Worm (Caenorhabditis elegans) whole organism, L4 larva: ENCODE results near the gene C53D6.8.
A peak's percentile ranks its signal among the peaks of the same experiment; 100 is the strongest.

Experiments
- F10B5.3 ChIP-seq: sonication (generic microtip); optimal IDR thresholded peaks from 2 replicates; lab custom pipeline; 2016; ENCODE audit warnings: mild to moderate bottlenecking, missing genetic modification characterization, missing compliant biosample characterization
- F37D6.2 ChIP-seq: sonication (generic microtip); optimal IDR thresholded peaks from 2 replicates; lab custom pipeline; 2016; ENCODE audit warnings: mild to moderate bottlenecking, missing genetic modification characterization, missing compliant biosample characterization
- F49E8.2 ChIP-seq: sonication (generic microtip); optimal IDR thresholded peaks from 2 replicates; lab custom pipeline; 2016; ENCODE audit warnings: missing compliant biosample characterization, mild to moderate bottlenecking, missing genetic modification characterization, borderline replicate concordance
- aha-1 ChIP-seq: fragments of 150-350 bp; peaks from one replicate; lab custom pipeline; 2014; ENCODE audit warnings: missing biosample characterization, missing genetic modification characterization
- ama-1 ChIP-seq: fragments of 150-350 bp; optimal IDR thresholded peaks from 2 replicates; lab custom pipeline; 2014; ENCODE audit warnings: inconsistent platforms, mixed read lengths
- attf-4 ChIP-seq: sonication (generic microtip); optimal IDR thresholded peaks from 3 replicates; lab custom pipeline; 2017; ENCODE audit warnings: missing biosample characterization, missing genetic modification characterization
- ceh-32 ChIP-seq: sonication (generic microtip); optimal IDR thresholded peaks from 2 replicates; lab custom pipeline; 2016; ENCODE audit warnings: mild to moderate bottlenecking, missing genetic modification characterization, missing compliant biosample characterization; ENCODE audit not compliant: poor library complexity
- ceh-62 ChIP-seq: sonication (generic microtip); optimal IDR thresholded peaks from 2 replicates; lab custom pipeline; 2017; ENCODE audit warnings: missing biosample characterization, missing genetic modification characterization
- ctbp-1 ChIP-seq: fragments of 200-800 bp; sonication (Bioruptor generic); IDR thresholded peaks from 2 replicates; pipeline ENCODE4 v1.3.6; 2022; ENCODE audit warnings: missing genetic modification reagents, missing genetic modification characterization, missing compliant biosample characterization
- daf-16 ChIP-seq, 3 experiments: sonication (generic microtip); optimal IDR thresholded peaks; 2 replicates each; lab custom pipeline; 2016 to 2017; ENCODE audit warnings: missing genetic modification characterization in 3 of 3, missing genetic modification reagents in 3 of 3, mild to moderate bottlenecking in 2 of 3, missing compliant biosample characterization in 2 of 3, missing biosample characterization in 1 of 3, moderate library complexity in 1 of 3
- dmd-9 ChIP-seq: fragments of 200-800 bp; sonication (Bioruptor generic); IDR thresholded peaks from 2 replicates; pipeline ENCODE4 v1.3.6; 2022; ENCODE audit warnings: missing genetic modification reagents, missing genetic modification characterization, missing compliant biosample characterization
- dpl-1 ChIP-seq: fragments of 150-350 bp; optimal IDR thresholded peaks from 2 replicates; lab custom pipeline; 2014; ENCODE audit warnings: missing biosample characterization, missing genetic modification reagents, missing genetic modification characterization
- duxl-1 ChIP-seq: sonication (generic microtip); optimal IDR thresholded peaks from 2 replicates; lab custom pipeline; 2016; ENCODE audit warnings: mild to moderate bottlenecking, missing genetic modification characterization, moderate library complexity, missing compliant biosample characterization; ENCODE audit not compliant: poor library complexity
- dve-1 ChIP-seq: sonication (generic microtip); optimal IDR thresholded peaks from 2 replicates; lab custom pipeline; 2017; ENCODE audit warnings: antibody characterized with exemption, mild to moderate bottlenecking, missing genetic modification characterization, missing compliant biosample characterization; ENCODE audit not compliant: insufficient read depth
- hif-1 ChIP-seq, 2 experiments: sonication (generic microtip); optimal IDR thresholded peaks; 2 replicates each; lab custom pipeline; 2016 to 2017; ENCODE audit warnings: missing compliant biosample characterization in 2 of 2, missing genetic modification characterization in 2 of 2, missing genetic modification reagents in 2 of 2, missing genotype in 2 of 2, mild to moderate bottlenecking in 1 of 2
- hlh-11 ChIP-seq: fragments of 200-800 bp; sonication (Bioruptor generic); optimal IDR thresholded peaks from 2 replicates; lab custom pipeline; 2018; ENCODE audit warnings: mild to moderate bottlenecking, missing genetic modification characterization, missing compliant biosample characterization
- hlh-30 ChIP-seq: sonication (generic microtip); optimal IDR thresholded peaks from 2 replicates; lab custom pipeline; 2017; ENCODE audit warnings: antibody characterized with exemption, mild to moderate bottlenecking, missing genetic modification characterization, missing compliant biosample characterization; ENCODE audit not compliant: insufficient read depth
- hmg-1.1 ChIP-seq: fragments of 200-800 bp; sonication (Bioruptor generic); IDR thresholded peaks from 2 replicates; pipeline ENCODE4 v1.3.6; 2022; ENCODE audit warnings: missing genetic modification reagents, missing genetic modification characterization, missing compliant biosample characterization
- lin-15B ChIP-seq: fragments of 150-350 bp; sonication (generic microtip); optimal IDR thresholded peaks from 3 replicates; lab custom pipeline; 2014; ENCODE audit warnings: missing biosample characterization, missing genetic modification characterization
- lir-3 ChIP-seq: sonication (generic microtip); optimal IDR thresholded peaks from 2 replicates; lab custom pipeline; 2016; ENCODE audit warnings: mild to moderate bottlenecking, missing genetic modification characterization, missing compliant biosample characterization
- lsy-2 ChIP-seq, 2 experiments: fragments of 150-350 bp in 1 of 2; sonication (generic microtip) in 1 of 2; optimal IDR thresholded peaks; 2 replicates each; lab custom pipeline; 2014 to 2017; ENCODE audit warnings: missing biosample characterization in 2 of 2, missing genetic modification characterization in 2 of 2
- madf-9 ChIP-seq: fragments of 200-800 bp; sonication (Bioruptor generic); conservative IDR thresholded peaks from 2 replicates; pipeline ENCODE4 v1.3.6; 2022; ENCODE audit warnings: missing genetic modification reagents, missing genetic modification characterization, missing compliant biosample characterization
- mdl-1 ChIP-seq, 2 experiments: fragments of 150-350 bp in 1 of 2; sonication (generic microtip) in 1 of 2; optimal IDR thresholded peaks; 2 replicates each; lab custom pipeline; 2014 to 2017; ENCODE audit warnings: missing biosample characterization in 2 of 2, missing genetic modification characterization in 2 of 2
- mep-1 ChIP-seq: fragments of 150-350 bp; sonication (generic microtip); optimal IDR thresholded peaks from 3 replicates; lab custom pipeline; 2014; ENCODE audit warnings: missing biosample characterization, missing genetic modification characterization
- mes-2 ChIP-seq: sonication (generic microtip); optimal IDR thresholded peaks from 2 replicates; lab custom pipeline; 2016; ENCODE audit warnings: missing genotype, mild to moderate bottlenecking, missing genetic modification characterization, missing compliant biosample characterization; ENCODE audit not compliant: poor library complexity, severe bottlenecking
- nhr-102 ChIP-seq: sonication (generic microtip); optimal IDR thresholded peaks from 2 replicates; lab custom pipeline; 2016; ENCODE audit warnings: mild to moderate bottlenecking, missing genetic modification characterization, moderate library complexity, missing compliant biosample characterization
- nhr-237 ChIP-seq: sonication (generic microtip); optimal IDR thresholded peaks from 2 replicates; lab custom pipeline; 2017; ENCODE audit warnings: missing biosample characterization, missing genetic modification characterization
- php-3 ChIP-seq: fragments of 200-800 bp; sonication (Bioruptor generic); IDR thresholded peaks from 2 replicates; pipeline ENCODE4 v1.3.6; 2022; ENCODE audit warnings: missing genetic modification reagents, missing genetic modification characterization, missing compliant biosample characterization
- pqm-1 ChIP-seq: sonication (generic microtip); optimal IDR thresholded peaks from 2 replicates; lab custom pipeline; 2017; ENCODE audit warnings: missing biosample characterization, missing genetic modification characterization
- rbr-2 ChIP-seq: sonication (generic microtip); optimal IDR thresholded peaks from 2 replicates; lab custom pipeline; 2016; ENCODE audit warnings: missing genotype, missing genetic modification characterization, missing compliant biosample characterization
- set-16 ChIP-seq: fragments of 200-800 bp; sonication (Bioruptor generic); IDR thresholded peaks from 2 replicates; pipeline ENCODE4 v1.3.6; 2022; ENCODE audit warnings: missing genetic modification reagents, missing genetic modification characterization, missing compliant biosample characterization
- skn-1 ChIP-seq: fragments of 150-350 bp; optimal IDR thresholded peaks from 2 replicates; lab custom pipeline; 2014; ENCODE audit warnings: missing biosample characterization, missing genetic modification characterization
- tag-97 ChIP-seq: fragments of 200-800 bp; sonication (Bioruptor generic); IDR thresholded peaks from 2 replicates; pipeline ENCODE4 v1.3.6; 2022; ENCODE audit warnings: missing genetic modification characterization, missing compliant biosample characterization
- unc-130 ChIP-seq: sonication (generic microtip); optimal IDR thresholded peaks from 2 replicates; lab custom pipeline; 2016; ENCODE audit warnings: missing genetic modification reagents, missing genetic modification characterization, missing compliant biosample characterization
- unc-39 ChIP-seq: sonication (generic microtip); optimal IDR thresholded peaks from 2 replicates; lab custom pipeline; 2017; ENCODE audit warnings: missing biosample characterization, missing genetic modification characterization
- zfp-3 ChIP-seq: fragments of 200-800 bp; sonication (Bioruptor generic); conservative IDR thresholded peaks from 2 replicates; pipeline ENCODE4 v1.3.6; 2022; ENCODE audit warnings: missing genetic modification reagents, missing genetic modification characterization, missing compliant biosample characterization
- zip-2 ChIP-seq: fragments of 150-350 bp; optimal IDR thresholded peaks from 2 replicates; lab custom pipeline; 2014; ENCODE audit warnings: missing biosample characterization, missing genetic modification characterization
- ztf-7 ChIP-seq: fragments of 150-350 bp; optimal IDR thresholded peaks from 2 replicates; lab custom pipeline; 2014; ENCODE audit warnings: missing biosample characterization, missing genetic modification characterization

C53D6.8 gene

DNA sequence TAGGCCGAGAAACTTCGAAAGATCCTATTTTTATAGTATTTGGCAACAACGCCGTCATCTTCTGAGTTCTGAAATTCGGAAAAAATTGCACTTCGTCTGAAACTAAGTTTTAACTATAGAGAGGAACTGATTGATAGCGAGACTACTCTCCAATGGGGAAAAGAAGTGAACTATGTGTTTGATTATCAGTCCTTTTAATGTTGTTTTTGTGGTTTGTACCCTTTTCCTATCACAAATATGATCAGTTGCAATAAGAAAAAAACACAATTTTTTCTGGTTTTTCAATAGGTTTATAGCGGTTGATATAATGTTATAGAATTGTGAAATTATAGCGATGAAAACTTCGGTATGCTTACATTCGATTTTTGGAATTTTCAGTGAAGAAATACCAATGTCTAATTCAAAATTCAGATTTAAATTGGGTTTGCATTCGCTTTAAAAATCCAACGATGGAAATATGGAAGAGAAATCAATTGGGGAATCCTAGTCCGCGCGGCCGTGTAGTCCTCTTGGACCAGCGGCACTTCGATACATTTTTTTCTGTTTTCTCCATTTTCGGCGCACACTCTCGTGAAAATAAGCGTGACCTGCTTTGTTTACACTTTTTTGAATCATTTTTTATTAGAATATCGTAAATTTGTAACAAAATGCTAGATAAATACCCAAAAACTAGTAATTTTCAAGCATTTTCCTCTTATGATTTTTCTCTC lies 29.1 kb downstream of the C53D6.8 start, which contains the start of gene C53B4.3 (continued):
- peak; percentile 63 for TF ChIP-seq dpl-1 (GFP tag; lab: Kevin White, UChicago)
- TF ChIP-seq zip-2 (tag; lab: Kevin White, UChicago): no peak
- TF ChIP-seq tag-97 (GFP tag; lab: Robert Waterston, UW): no peak
- peak; percentile 59 for TF ChIP-seq rbr-2 (tag; lab: Kevin White, UChicago)
- no peak for TF ChIP-seq set-16 (GFP tag; lab: Robert Waterston, UW)
- no peak for TF ChIP-seq attf-4 (tag; lab: Kevin White, UChicago)
- no peak for TF ChIP-seq ceh-32
- peak; percentile 73 for TF ChIP-seq pqm-1 (tag; lab: Kevin White, UChicago)
- TF ChIP-seq ceh-62: no peak
- TF ChIP-seq daf-16 (GFP tag; optimal IDR thresholded peaks at IDR 0.05; lab: Kevin White, UChicago): no peak
- peak; percentile 42 for TF ChIP-seq daf-16 (tag; optimal IDR thresholded peaks at IDR 0.05; lab: Kevin White, UChicago)
- peak; percentile 46 for TF ChIP-seq F49E8.2 (tag; lab: Kevin White, UChicago)
- 0 out of 2 replicates have a peak, but pooled peaks have one; percentile 38 for TF ChIP-seq ctbp-1 (GFP tag; lab: Robert Waterston, UW)
- TF ChIP-seq dmd-9 (GFP tag; lab: Robert Waterston, UW): peak; percentile 91
- TF ChIP-seq madf-9 (GFP tag; lab: Robert Waterston, UW): 0 out of 2 replicates have a peak, but pooled peaks have one; percentile 42
- peak; percentile 98 for TF ChIP-seq mes-2 (tag; lab: Kevin White, UChicago)
- no peak for TF ChIP-seq unc-39 (tag; lab: Kevin White, UChicago)
- peak; percentile 23 for TF ChIP-seq dve-1 (tag; lab: Kevin White, UChicago)
- TF ChIP-seq skn-1: no peak
- peak; percentile 49 for TF ChIP-seq mep-1 (tag; lab: Kevin White, UChicago)
- TF ChIP-seq ama-1: no peak
- no peak for TF ChIP-seq hmg-1.1 (GFP tag; lab: Robert Waterston, UW)
- TF ChIP-seq unc-130 (GFP tag; lab: Kevin White, UChicago): peak; percentile 85
- peak; percentile 68 for TF ChIP-seq hlh-30
- TF ChIP-seq hlh-11 (tag; lab: Kevin White, UChicago): peak; percentile 44
- TF ChIP-seq hif-1 (tag; optimal IDR thresholded peaks at IDR 0.05; lab: Kevin White, UChicago): peak in 1 of 2 experiments; percentile 77
- no peak for TF ChIP-seq F37D6.2 (tag; lab: Kevin White, UChicago)
- TF ChIP-seq zfp-3: no peak
- TF ChIP-seq lsy-2 (tag; optimal IDR thresholded peaks at IDR 0.05; lab: Kevin White, UChicago): peak in 1 of 2 experiments; percentile 79
- TF ChIP-seq php-3 (GFP tag; lab: Robert Waterston, UW): no peak
- no peak for TF ChIP-seq nhr-237 (tag; lab: Kevin White, UChicago)
- no peak for TF ChIP-seq F10B5.3 (tag; lab: Kevin White, UChicago)
- TF ChIP-seq lin-15B (tag; lab: Kevin White, UChicago): no peak
- peak in 1 of 2 experiments; percentile 32 for TF ChIP-seq mdl-1 (tag; optimal IDR thresholded peaks at IDR 0.05; lab: Kevin White, UChicago)
- TF ChIP-seq nhr-102 (tag; lab: Kevin White, UChicago): peak; percentile 40
- peak; percentile 57 for TF ChIP-seq duxl-1 (tag; lab: Kevin White, UChicago)
- no peak for TF ChIP-seq lir-3 (tag; lab: Kevin White, UChicago)
- peak; percentile 87 for TF ChIP-seq aha-1 (tag; lab: Kevin White, UChicago)
- peak; percentile 29 for TF ChIP-seq ztf-7 (tag; lab: Kevin White, UChicago)

DNA sequence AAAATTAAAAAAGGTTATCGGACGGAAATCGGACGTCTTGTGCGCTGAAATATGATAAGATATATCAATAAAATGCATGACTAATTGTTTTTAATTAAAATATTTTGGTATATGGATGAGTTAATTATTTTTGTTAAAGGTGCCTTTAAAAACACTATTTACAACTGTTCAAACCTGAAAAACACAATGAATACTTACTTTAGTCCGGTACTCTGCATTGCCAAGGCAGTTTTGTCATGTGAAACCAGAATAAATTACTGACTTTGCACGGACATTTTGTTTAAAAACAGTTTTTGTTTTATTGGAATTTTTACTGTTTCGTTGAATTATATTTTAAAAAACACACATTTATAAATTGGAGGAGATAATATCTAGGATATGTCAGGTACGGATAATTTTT lies 34.5 kb downstream of the C53D6.8 start, which contains the start of gene suex-2:
Gene suex-2 (plus strand): TSS at position 301 of the 400 bp plus-strand sequence.
- TF ChIP-seq tag-97 (GFP tag; lab: Robert Waterston, UW) (no peak), aha-1 (tag; lab: Kevin White, UChicago) (peak; percentile 8)
- TF ChIP-seq, all 104 proteins: peak for 1
